Fruit fly (Drosophila melanogaster) whole organism, pupa: ENCODE results near the gene Pop2.
A peak's percentile ranks its signal among the peaks of the same experiment; 100 is the strongest.

Experiments
- CG10348 ChIP-seq: fragments of 200-800 bp; sonication (Bioruptor generic); IDR thresholded peaks from 2 replicates; pipeline ENCODE4 v1.3.6; 2022; ENCODE audit warnings: missing biosample characterization, missing genetic modification characterization
- CG12605 ChIP-seq: fragments of 200-800 bp; sonication (Bioruptor generic); IDR thresholded peaks from 2 replicates; pipeline ENCODE4 v1.3.6; 2022; ENCODE audit warnings: missing biosample characterization, missing genetic modification characterization
- CG13204 ChIP-seq: fragments of 200-800 bp; sonication (Bioruptor generic); optimal IDR thresholded peaks from 2 replicates; lab custom pipeline; 2018; ENCODE audit warnings: missing biosample characterization, mild to moderate bottlenecking, missing genetic modification characterization, moderate library complexity
- CG14655 ChIP-seq: fragments of 200-800 bp; sonication (Bioruptor generic); optimal IDR thresholded peaks from 3 replicates; lab custom pipeline; 2017; ENCODE audit warnings: mild to moderate bottlenecking, missing biosample characterization, missing genetic modification reagents, missing genetic modification characterization
- CG15710 ChIP-seq: fragments of 200-800 bp; sonication (Bioruptor generic); optimal IDR thresholded peaks from 2 replicates; lab custom pipeline; 2018; ENCODE audit warnings: missing biosample characterization, mild to moderate bottlenecking, missing genetic modification characterization, moderate library complexity
- CG17806 ChIP-seq: fragments of 200-800 bp; sonication (Bioruptor generic); optimal IDR thresholded peaks from 2 replicates; lab custom pipeline; 2018; ENCODE audit warnings: missing biosample characterization, mild to moderate bottlenecking, missing genetic modification characterization, moderate library complexity
- CG32121 ChIP-seq: fragments of 200-800 bp; sonication (Bioruptor generic); IDR thresholded peaks from 2 replicates; pipeline ENCODE4 v1.3.6; 2022; ENCODE audit warnings: missing biosample characterization, missing genetic modification characterization
- CG34367 ChIP-seq: fragments of 200-800 bp; sonication (Bioruptor generic); optimal IDR thresholded peaks from 2 replicates; lab custom pipeline; 2018; ENCODE audit warnings: missing biosample characterization, mild to moderate bottlenecking, missing genetic modification characterization
- CG4496 ChIP-seq: fragments of 200-800 bp; sonication (Bioruptor generic); IDR thresholded peaks from 3 replicates; pipeline ENCODE4 v1.3.6; 2022; ENCODE audit warnings: missing biosample characterization, missing genetic modification characterization
- CG8159 ChIP-seq: fragments of 200-800 bp; sonication (Bioruptor generic); optimal IDR thresholded peaks from 3 replicates; lab custom pipeline; 2018; ENCODE audit warnings: missing biosample characterization, mild to moderate bottlenecking, missing genetic modification characterization, moderate library complexity
- CG8301 ChIP-seq: fragments of 200-800 bp; sonication (Bioruptor generic); optimal IDR thresholded peaks from 2 replicates; lab custom pipeline; 2018; ENCODE audit warnings: missing biosample characterization, mild to moderate bottlenecking, missing genetic modification characterization
- CG9948 ChIP-seq: fragments of 200-800 bp; sonication (Bioruptor generic); optimal IDR thresholded peaks from 2 replicates; lab custom pipeline; 2018; ENCODE audit warnings: missing biosample characterization, mild to moderate bottlenecking, missing genetic modification characterization, moderate library complexity
- D1 ChIP-seq: fragments of 200-800 bp; sonication (Bioruptor generic); optimal IDR thresholded peaks from 2 replicates; lab custom pipeline; 2018; ENCODE audit warnings: missing biosample characterization, mild to moderate bottlenecking, missing genetic modification characterization, moderate library complexity
- EcR ChIP-seq: fragments of 200-800 bp; sonication (Bioruptor generic); optimal IDR thresholded peaks from 3 replicates; lab custom pipeline; 2019; ENCODE audit warnings: missing biosample characterization, missing genetic modification characterization, mild to moderate bottlenecking, moderate library complexity, missing genetic modification reagents
- Ets98B ChIP-seq: fragments of 200-800 bp; sonication (Bioruptor generic); IDR thresholded peaks from 2 replicates; pipeline ENCODE4 v1.3.6; 2022; ENCODE audit warnings: missing biosample characterization, missing genetic modification characterization
- Pif1A ChIP-seq: fragments of 200-800 bp; sonication (Bioruptor generic); optimal IDR thresholded peaks from 3 replicates; lab custom pipeline; 2016; ENCODE audit warnings: missing biosample characterization, missing genetic modification characterization
- Pif1B ChIP-seq: fragments of 200-800 bp; sonication (Bioruptor generic); optimal IDR thresholded peaks from 3 replicates; lab custom pipeline; 2016; ENCODE audit warnings: missing biosample characterization, missing genetic modification characterization
- Snoo ChIP-seq: fragments of 200-800 bp; sonication (Bioruptor generic); optimal IDR thresholded peaks from 3 replicates; lab custom pipeline; 2017; ENCODE audit warnings: missing biosample characterization, mild to moderate bottlenecking, missing genetic modification characterization, inconsistent platforms
- fd96Ca ChIP-seq: fragments of 200-800 bp; sonication (Bioruptor generic); IDR thresholded peaks from 3 replicates; pipeline ENCODE4 v1.3.6; 2022; ENCODE audit warnings: missing biosample characterization, missing genetic modification characterization
- gl ChIP-seq: fragments of 200-800 bp; sonication (Bioruptor generic); optimal IDR thresholded peaks from 2 replicates; lab custom pipeline; 2018; ENCODE audit warnings: missing biosample characterization, mild to moderate bottlenecking, missing genetic modification characterization
- rn ChIP-seq: fragments of 200-800 bp; sonication (Bioruptor generic); IDR thresholded peaks from 2 replicates; pipeline ENCODE4 v1.3.6; 2022; ENCODE audit warnings: missing biosample characterization, missing genetic modification characterization

Gene Pop2

DNA sequence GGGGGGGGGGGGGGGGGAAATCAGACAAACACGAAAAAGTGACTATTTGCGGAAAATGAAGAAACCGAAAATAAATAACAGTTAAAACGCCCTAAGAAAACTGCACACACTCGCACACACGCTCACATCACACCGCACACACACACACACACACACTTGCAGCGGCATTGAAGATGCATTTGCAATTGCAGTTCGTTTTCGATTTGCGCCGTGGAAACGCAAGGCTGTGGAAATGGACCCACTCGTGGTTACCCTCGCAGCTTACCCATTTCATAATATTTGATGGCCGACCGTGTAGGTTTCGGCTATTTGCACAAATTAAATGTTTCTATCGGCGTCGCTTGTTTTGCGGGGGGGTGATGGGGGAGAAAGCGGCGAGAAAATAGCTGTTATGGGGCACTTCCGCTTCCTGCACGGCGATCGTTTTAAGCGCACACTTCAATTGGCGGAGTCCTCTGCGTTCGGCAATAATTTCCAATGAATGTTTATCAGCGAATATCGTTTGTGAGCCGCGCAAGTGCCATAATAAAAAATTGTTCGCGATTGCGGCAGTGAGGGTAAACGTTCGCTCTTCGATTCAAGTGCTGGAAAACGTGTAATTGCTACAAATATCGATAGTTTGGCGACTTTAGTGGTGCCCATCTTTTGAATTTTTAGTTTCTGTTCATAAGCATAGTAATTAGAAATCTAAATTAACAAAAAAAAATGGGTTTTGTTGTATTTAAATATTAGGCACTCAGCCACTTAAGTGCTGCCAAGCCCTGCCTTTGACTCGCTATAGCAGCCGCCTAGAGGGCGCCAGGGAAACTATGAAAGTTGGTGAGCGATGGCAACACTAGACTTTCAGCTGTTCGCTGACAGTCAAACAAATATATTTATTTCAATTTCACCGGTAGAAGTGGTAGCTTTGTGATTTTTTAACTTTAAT lies at the start of gene Pop2, which contains the start of gene CG6928:
TSS of gene Pop2 (minus strand) at position 595 of the 928 bp plus-strand sequence.
TSS of gene CG6928 (plus strand) at position 835 of the 928 bp plus-strand sequence.
- TF ChIP-seq gl (tag; lab: Kevin White, UChicago) = no peak
- peak; percentile 54; the same call in 1 of the 2 replicates for TF ChIP-seq Ets98B (GFP tag; lab: Robert Waterston, UW)
- TF ChIP-seq CG32121 = peak; percentile 44; the same call in 1 of the 2 replicates
- peak; percentile 50 for TF ChIP-seq CG15710 (tag; lab: Kevin White, UChicago)
- TF ChIP-seq CG4496 = 0 out of 3 replicates have a peak, but pooled peaks have one; percentile 29
- no peak for TF ChIP-seq CG8159
- TF ChIP-seq Pif1B (GFP tag; lab: Kevin White, UChicago) = no peak
- TF ChIP-seq rn (GFP tag; lab: Robert Waterston, UW) = peak; percentile 33; the same call in 1 of the 2 replicates
- TF ChIP-seq Snoo (tag; lab: Kevin White, UChicago) = no peak
- peak; percentile 20 for TF ChIP-seq CG9948 (tag; lab: Kevin White, UChicago)
- peak; percentile 65; the same call in 2 of the 3 replicates for TF ChIP-seq fd96Ca (GFP tag; lab: Robert Waterston, UW)

DNA sequence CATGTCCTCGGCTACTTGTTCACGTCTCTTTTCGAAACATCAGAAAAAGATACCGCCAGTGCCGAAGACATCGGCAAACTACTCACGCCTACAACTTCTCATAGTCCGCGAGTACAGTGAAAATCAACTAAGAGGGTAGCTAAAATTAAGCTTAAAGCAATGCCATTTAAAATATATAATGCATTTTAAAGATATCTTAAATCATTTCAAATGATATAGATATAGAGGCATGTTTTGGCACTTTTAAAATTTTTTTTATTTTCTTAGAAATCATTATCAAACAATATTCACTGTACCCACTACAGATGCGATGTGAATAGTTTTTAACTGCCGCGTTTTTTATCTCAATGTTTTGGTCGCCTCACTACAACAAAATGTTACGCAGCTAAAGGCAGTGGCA lies 47.9 kb upstream of the Pop2 start:
- peak; percentile 8 for TF ChIP-seq CG15710 (tag; lab: Kevin White, UChicago)
- TF ChIP-seq rn (GFP tag; lab: Robert Waterston, UW) = 0 out of 2 replicates have a peak, but pooled peaks have one; percentile 17
- TF ChIP-seq CG13204 (GFP tag; lab: Kevin White, UChicago) = no peak
- TF ChIP-seq CG9948 (tag; lab: Kevin White, UChicago) = peak; percentile 0
- peak; percentile 46 for TF ChIP-seq CG14655
- TF ChIP-seq fd96Ca (GFP tag; lab: Robert Waterston, UW) = no peak
- peak; percentile 59; the same call in 1 of the 3 replicates for TF ChIP-seq CG4496
- peak; percentile 21; the same call in 1 of the 2 replicates for TF ChIP-seq Ets98B (GFP tag; lab: Robert Waterston, UW)
- TF ChIP-seq CG17806 (tag; lab: Kevin White, UChicago) = peak; percentile 22
- TF ChIP-seq EcR (GFP tag; lab: Kevin White, UChicago) = no peak
- TF ChIP-seq CG12605 = peak; percentile 36; the same call in 1 of the 2 replicates
- peak; percentile 43; the same call in 1 of the 2 replicates for TF ChIP-seq CG32121
- peak; percentile 13 for TF ChIP-seq Pif1A (GFP tag; lab: Kevin White, UChicago)
- TF ChIP-seq CG8159 = peak; percentile 43
- no peak for TF ChIP-seq Snoo (tag; lab: Kevin White, UChicago)
- TF ChIP-seq CG34367 (tag; lab: Kevin White, UChicago) = no peak

DNA sequence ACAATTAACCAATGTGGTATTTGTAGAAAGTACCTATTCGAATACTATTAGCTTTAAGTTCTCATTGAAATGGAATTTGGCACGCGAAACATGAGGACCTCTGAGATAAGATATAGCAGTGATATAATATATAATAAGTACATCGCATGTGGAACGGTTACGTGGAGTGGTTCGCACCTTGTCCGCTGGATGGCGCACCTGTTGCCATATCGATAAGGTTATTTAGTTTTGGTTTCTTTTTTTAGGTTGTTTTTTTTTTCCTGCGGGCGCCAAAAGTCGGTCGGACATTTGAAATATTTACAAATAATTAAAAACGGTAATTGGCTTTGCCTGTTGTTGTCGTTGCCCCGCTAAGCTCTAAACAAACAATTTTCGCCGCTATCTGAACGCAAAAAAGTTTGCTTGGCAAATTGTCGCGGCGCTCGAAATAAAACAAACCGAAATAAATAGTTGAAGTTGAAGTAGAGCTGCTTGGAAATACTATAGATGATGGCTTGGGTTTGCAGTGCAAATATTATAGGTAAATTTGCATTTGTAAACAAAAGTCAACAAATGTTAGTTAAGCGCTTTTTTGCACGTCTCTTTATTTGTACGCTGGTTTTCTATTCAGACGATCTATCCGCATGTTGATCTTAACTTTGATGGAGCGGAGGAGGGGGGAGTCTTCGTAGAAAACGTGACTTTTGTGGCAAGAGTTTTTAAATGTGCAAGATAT lies 47.0 kb upstream of the Pop2 start:
- no peak for TF ChIP-seq D1
- TF ChIP-seq CG8159 = no peak
- no peak for TF ChIP-seq EcR (GFP tag; lab: Kevin White, UChicago)
- no peak for TF ChIP-seq Pif1B (GFP tag; lab: Kevin White, UChicago)
- no peak for TF ChIP-seq CG13204 (GFP tag; lab: Kevin White, UChicago)
- no peak for TF ChIP-seq CG32121
- no peak for TF ChIP-seq CG9948 (tag; lab: Kevin White, UChicago)
- no peak for TF ChIP-seq CG10348
- TF ChIP-seq CG34367 (tag; lab: Kevin White, UChicago) = no peak
- TF ChIP-seq rn (GFP tag; lab: Robert Waterston, UW) = no peak
- TF ChIP-seq CG4496 = no peak
- no peak for TF ChIP-seq Ets98B (GFP tag; lab: Robert Waterston, UW)

DNA sequence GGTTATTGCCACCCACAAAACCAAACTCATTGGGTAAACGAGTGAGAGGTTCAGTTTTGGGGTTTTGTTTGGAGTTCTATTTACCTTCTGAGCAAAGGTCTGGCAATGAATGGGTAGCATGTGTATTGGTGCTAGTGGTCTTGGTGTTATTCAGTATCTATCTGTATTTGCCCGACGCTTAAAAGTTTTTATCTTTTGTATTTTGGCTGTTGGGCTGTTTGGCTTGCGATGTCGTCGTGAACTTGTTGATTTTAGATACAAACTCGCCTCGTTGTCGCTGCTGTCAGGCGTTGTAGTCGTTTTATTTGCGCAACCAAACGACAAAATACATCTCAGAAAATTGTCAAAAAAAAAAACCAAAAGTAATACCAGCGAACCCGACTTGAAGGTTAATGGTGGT lies 42.7 kb upstream of the Pop2 start:
- TF ChIP-seq Snoo (tag; lab: Kevin White, UChicago) (no peak), Ets98B (GFP tag; lab: Robert Waterston, UW) (no peak), CG8159 (no peak), CG34367 (tag; lab: Kevin White, UChicago) (no peak), CG15710 (tag; lab: Kevin White, UChicago) (no peak), CG4496 (no peak), CG17806 (tag; lab: Kevin White, UChicago) (no peak), CG9948 (tag; lab: Kevin White, UChicago) (no peak), CG12605 (no peak), CG10348 (no peak), CG32121 (no peak), CG13204 (GFP tag; lab: Kevin White, UChicago) (no peak), fd96Ca (GFP tag; lab: Robert Waterston, UW) (no peak), rn (GFP tag; lab: Robert Waterston, UW) (no peak), gl (tag; lab: Kevin White, UChicago) (no peak), Pif1B (GFP tag; lab: Kevin White, UChicago) (no peak), CG14655 (no peak)

DNA sequence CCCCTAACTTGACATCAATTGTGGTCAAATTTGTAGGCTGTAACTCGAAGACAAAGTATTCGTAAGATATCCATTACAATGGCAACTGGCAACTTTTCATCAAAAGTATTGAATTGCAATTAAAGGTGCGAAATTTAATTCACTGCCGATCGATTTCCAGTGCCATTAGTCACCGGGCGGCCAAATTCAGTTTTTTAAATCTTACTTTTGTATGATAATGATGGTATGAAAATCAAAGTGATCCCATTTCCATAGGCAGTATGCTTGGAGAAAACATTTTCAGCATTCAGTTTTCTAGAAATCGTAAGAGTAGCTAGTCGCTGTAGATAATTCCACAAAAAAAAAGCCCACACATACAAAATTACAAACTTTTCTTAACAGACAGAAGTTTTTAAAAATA lies 41.6 kb upstream of the Pop2 start, which contains the start of gene CG43638:
TSS of gene CG43638 (plus strand) at position 301 of the 400 bp plus-strand sequence.
- TF ChIP-seq D1 (no peak), Ets98B (GFP tag; lab: Robert Waterston, UW) (no peak), Pif1B (GFP tag; lab: Kevin White, UChicago) (no peak), EcR (GFP tag; lab: Kevin White, UChicago) (no peak), CG8159 (no peak), fd96Ca (GFP tag; lab: Robert Waterston, UW) (no peak), CG17806 (tag; lab: Kevin White, UChicago) (no peak), CG32121 (no peak), CG9948 (tag; lab: Kevin White, UChicago) (no peak), CG12605 (no peak), CG10348 (no peak), Pif1A (GFP tag; lab: Kevin White, UChicago) (no peak), CG8301 (tag; lab: Kevin White, UChicago) (no peak), rn (GFP tag; lab: Robert Waterston, UW) (no peak), CG14655 (no peak), CG15710 (tag; lab: Kevin White, UChicago) (no peak)
